Fruit fly (Drosophila melanogaster) whole organism, pupa: ENCODE data around the gene CG31098.

ENCODE experiments used
- CG14655 ChIP-seq: fragments of 200-800 bp; sonication (Bioruptor generic); optimal IDR thresholded peaks from 3 replicates; lab custom pipeline; 2017; ENCODE audit warnings: mild to moderate bottlenecking, missing biosample characterization, missing genetic modification reagents, missing genetic modification characterization
- CG15710 ChIP-seq: fragments of 200-800 bp; sonication (Bioruptor generic); optimal IDR thresholded peaks from 2 replicates; lab custom pipeline; 2018; ENCODE audit warnings: missing biosample characterization, mild to moderate bottlenecking, missing genetic modification characterization, moderate library complexity
- CG32121 ChIP-seq: fragments of 200-800 bp; sonication (Bioruptor generic); IDR thresholded peaks from 2 replicates; pipeline ENCODE4 v1.3.6; 2022; ENCODE audit warnings: missing biosample characterization, missing genetic modification characterization
- CG34367 ChIP-seq: fragments of 200-800 bp; sonication (Bioruptor generic); optimal IDR thresholded peaks from 2 replicates; lab custom pipeline; 2018; ENCODE audit warnings: missing biosample characterization, mild to moderate bottlenecking, missing genetic modification characterization
- CG8159 ChIP-seq: fragments of 200-800 bp; sonication (Bioruptor generic); optimal IDR thresholded peaks from 3 replicates; lab custom pipeline; 2018; ENCODE audit warnings: missing biosample characterization, mild to moderate bottlenecking, missing genetic modification characterization, moderate library complexity
- CG8301 ChIP-seq: fragments of 200-800 bp; sonication (Bioruptor generic); optimal IDR thresholded peaks from 2 replicates; lab custom pipeline; 2018; ENCODE audit warnings: missing biosample characterization, mild to moderate bottlenecking, missing genetic modification characterization
- D1 ChIP-seq: fragments of 200-800 bp; sonication (Bioruptor generic); optimal IDR thresholded peaks from 2 replicates; lab custom pipeline; 2018; ENCODE audit warnings: missing biosample characterization, mild to moderate bottlenecking, missing genetic modification characterization, moderate library complexity
- EcR ChIP-seq: fragments of 200-800 bp; sonication (Bioruptor generic); optimal IDR thresholded peaks from 3 replicates; lab custom pipeline; 2019; ENCODE audit warnings: missing biosample characterization, missing genetic modification characterization, mild to moderate bottlenecking, moderate library complexity, missing genetic modification reagents
- Ets98B ChIP-seq: fragments of 200-800 bp; sonication (Bioruptor generic); IDR thresholded peaks from 2 replicates; pipeline ENCODE4 v1.3.6; 2022; ENCODE audit warnings: missing biosample characterization, missing genetic modification characterization
- Pif1A ChIP-seq: fragments of 200-800 bp; sonication (Bioruptor generic); optimal IDR thresholded peaks from 3 replicates; lab custom pipeline; 2016; ENCODE audit warnings: missing biosample characterization, missing genetic modification characterization
- fd96Ca ChIP-seq: fragments of 200-800 bp; sonication (Bioruptor generic); IDR thresholded peaks from 3 replicates; pipeline ENCODE4 v1.3.6; 2022; ENCODE audit warnings: missing biosample characterization, missing genetic modification characterization
- gl ChIP-seq: fragments of 200-800 bp; sonication (Bioruptor generic); optimal IDR thresholded peaks from 2 replicates; lab custom pipeline; 2018; ENCODE audit warnings: missing biosample characterization, mild to moderate bottlenecking, missing genetic modification characterization

dm6 chr3R:25300575-25300974 lies 7.8 kb upstream of the CG31098 start, which contains the start of gene CG13659:
- no peak for TF ChIP-seq CG32121 (GFP tag; lab: Robert Waterston, UW)
- no peak for TF ChIP-seq D1 (tag; lab: Kevin White, UChicago)
- TF ChIP-seq EcR (GFP tag; lab: Kevin White, UChicago) = no peak
- TF ChIP-seq CG8159 (tag; lab: Kevin White, UChicago) = no peak
- TF ChIP-seq CG34367 (tag; lab: Kevin White, UChicago) = no peak
- TF ChIP-seq CG15710 (tag; lab: Kevin White, UChicago) = no peak
- TF ChIP-seq gl = no peak
- no peak for TF ChIP-seq Pif1A (GFP tag; lab: Kevin White, UChicago)
- TF ChIP-seq fd96Ca (GFP tag; lab: Robert Waterston, UW) = no peak
- no peak for TF ChIP-seq CG14655
- no peak for TF ChIP-seq CG8301 (tag; lab: Kevin White, UChicago)
- no peak for TF ChIP-seq Ets98B
